Worm (Caenorhabditis elegans): ENCODE data around the gene asd-1.

DNA sequence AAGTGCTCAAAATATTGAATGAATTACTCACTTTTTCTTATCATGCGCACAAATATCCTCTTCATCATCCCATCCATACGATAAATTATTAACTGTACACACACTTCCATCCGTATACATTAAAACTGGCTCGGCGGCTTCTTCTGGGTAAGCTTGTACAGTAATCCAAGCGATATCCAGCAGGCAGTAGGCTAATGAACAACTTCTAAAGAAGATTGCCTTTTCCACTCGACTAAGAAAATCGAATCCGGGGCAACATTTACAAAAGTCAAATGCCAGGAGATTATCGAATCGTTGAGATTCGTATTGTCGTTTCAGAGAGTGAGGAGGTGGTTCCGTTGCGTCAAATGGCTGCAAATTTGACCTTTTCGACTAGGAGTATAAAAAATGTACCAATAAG is 34.3 kb downstream of the asd-1 start:
- no peak for TF ChIP-seq nhr-237 (tag; optimal IDR thresholded peaks at IDR 0.05)
- no peak for TF ChIP-seq spr-1 (tag; optimal IDR thresholded peaks at IDR 0.05)
- TF ChIP-seq skn-1 (tag; optimal IDR thresholded peaks at IDR 0.05): no peak
- TF ChIP-seq nhr-28 (tag; optimal IDR thresholded peaks at IDR 0.05): no peak
- no peak for TF ChIP-seq zfp-2 (tag; optimal IDR thresholded peaks at IDR 0.05)
- TF ChIP-seq Y105C5A.15 (GFP tag; IDR thresholded peaks at IDR 0.05): no peak
